Worm (Caenorhabditis elegans): ENCODE data around the gene dnj-18.

The dnj-18 gene

ce11 chrIII:4731295-4731988 is 33.5 kb downstream of the dnj-18 start, which contains the start of gene F17C8.3:
TSS of gene F17C8.3 (plus strand) at chrIII:4731938.
- TF ChIP-seq unc-120 (tag; optimal IDR thresholded peaks at IDR 0.05; ENCODE audit: poor library complexity, severe bottlenecking) (peak; percentile 26), nhr-2 (tag; optimal IDR thresholded peaks at IDR 0.05) (no peak), mab-5 (tag; optimal IDR thresholded peaks at IDR 0.05) (no peak), ztf-11 (tag; optimal IDR thresholded peaks at IDR 0.05) (no peak), hlh-1 (tag; optimal IDR thresholded peaks at IDR 0.05) (peak; percentile 69)

- no peak for TF ChIP-seq nhr-12 (tag; optimal IDR thresholded peaks at IDR 0.05)
- no peak for TF ChIP-seq unc-120 (tag; optimal IDR thresholded peaks at IDR 0.05; ENCODE audit: poor library complexity, severe bottlenecking)
- no peak for TF ChIP-seq drap-1 (GFP tag; optimal IDR thresholded peaks at IDR 0.05)
- TF ChIP-seq unc-62 (GFP tag; optimal IDR thresholded peaks at IDR 0.05) = no peak
- no peak for TF ChIP-seq zip-8 (tag; optimal IDR thresholded peaks at IDR 0.05)
- no peak for TF ChIP-seq nhr-237 (tag; optimal IDR thresholded peaks at IDR 0.05)
- no peak for TF ChIP-seq ceh-39 (tag; optimal IDR thresholded peaks at IDR 0.05)
- TF ChIP-seq nhr-76 (tag; optimal IDR thresholded peaks at IDR 0.05) = no peak
- no peak for TF ChIP-seq snpc-4 (tag; optimal IDR thresholded peaks at IDR 0.05)
- TF ChIP-seq elt-1 (tag; optimal IDR thresholded peaks at IDR 0.05; ENCODE audit: borderline replicate concordance, insufficient read depth) = no peak
These were observed 36.1 kb downstream of the dnj-18 start, which contains the start of gene F17C8.9 for ce11 chrIII:4734056-4734455. TSS of gene F17C8.9 (plus strand) at chrIII:4734356.

DNA sequence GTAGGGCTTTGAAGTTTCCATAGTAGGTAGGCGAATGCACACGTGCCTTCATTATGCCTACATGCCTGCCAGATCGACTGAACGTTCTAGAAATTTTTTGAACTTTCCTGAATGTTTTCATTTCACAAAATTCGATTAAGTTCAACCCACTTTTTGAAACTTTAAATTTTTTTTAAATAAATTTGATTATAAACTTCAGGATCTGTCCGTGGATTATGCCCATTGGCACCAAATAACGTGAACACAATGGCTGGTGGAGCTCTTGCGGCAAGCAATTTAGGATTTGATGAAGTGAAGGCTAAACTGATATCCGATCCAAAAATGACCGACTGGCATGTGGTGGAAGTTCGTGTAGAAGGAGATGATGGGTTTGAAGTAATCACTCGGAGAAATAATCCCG is 37.5 kb downstream of the dnj-18 start, which contains the start of gene F17C8.7:
TSS of gene F17C8.7 (plus strand) at position 301 of the 400 bp plus-strand sequence.
- TF ChIP-seq lsy-2 (tag; optimal IDR thresholded peaks at IDR 0.05) = no peak
- TF ChIP-seq elt-1 (tag; optimal IDR thresholded peaks at IDR 0.05; ENCODE audit: borderline replicate concordance, insufficient read depth) = no peak
- TF ChIP-seq zip-8 (tag; optimal IDR thresholded peaks at IDR 0.05) = no peak
- TF ChIP-seq hlh-1 (tag; optimal IDR thresholded peaks at IDR 0.05) = no peak
- TF ChIP-seq lin-32 (GFP tag; optimal IDR thresholded peaks at IDR 0.05) = no peak
- no peak for TF ChIP-seq unc-39 (tag; optimal IDR thresholded peaks at IDR 0.05)
- TF ChIP-seq lin-13 (tag; optimal IDR thresholded peaks at IDR 0.05) = no peak
- no peak for TF ChIP-seq bed-3 (GFP tag; optimal IDR thresholded peaks at IDR 0.05)
- TF ChIP-seq nhr-76 (tag; optimal IDR thresholded peaks at IDR 0.05) = no peak
- no peak for TF ChIP-seq cnd-1 (tag; optimal IDR thresholded peaks at IDR 0.05)
- no peak for TF ChIP-seq ceh-39 (tag; optimal IDR thresholded peaks at IDR 0.05)
- TF ChIP-seq ces-1 (GFP tag; optimal IDR thresholded peaks at IDR 0.05) = no peak
- TF ChIP-seq elt-3 (tag; optimal IDR thresholded peaks at IDR 0.05) = no peak
- TF ChIP-seq tbx-8 (GFP tag; optimal IDR thresholded peaks at IDR 0.05) = no peak
- no peak for TF ChIP-seq nhr-2 (tag; optimal IDR thresholded peaks at IDR 0.05)
- no peak for TF ChIP-seq M03D4.4 (tag; optimal IDR thresholded peaks at IDR 0.05)

ce11 chrIII:4739975-4740374 is 42.1 kb downstream of the dnj-18 start, which contains the start of gene ras-2:
TSS of gene ras-2 (minus strand) at chrIII:4740075.
- no peak for TF ChIP-seq unc-39 (tag; optimal IDR thresholded peaks at IDR 0.05)
- TF ChIP-seq ces-1 (GFP tag; optimal IDR thresholded peaks at IDR 0.05) = no peak
- TF ChIP-seq tbx-8 (GFP tag; optimal IDR thresholded peaks at IDR 0.05) = no peak
- no peak for TF ChIP-seq ceh-43 (GFP tag; optimal IDR thresholded peaks at IDR 0.05)
- no peak for TF ChIP-seq ham-2 (GFP tag; optimal IDR thresholded peaks at IDR 0.05)
- TF ChIP-seq ztf-11 (tag; optimal IDR thresholded peaks at IDR 0.05) = no peak
- no peak for TF ChIP-seq nhr-237 (tag; optimal IDR thresholded peaks at IDR 0.05)
- no peak for TF ChIP-seq ceh-83 (GFP tag; optimal IDR thresholded peaks at IDR 0.05)
- no peak for TF ChIP-seq elt-3 (tag; optimal IDR thresholded peaks at IDR 0.05)
- TF ChIP-seq sem-2 (GFP tag; optimal IDR thresholded peaks at IDR 0.05) = no peak
- no peak for TF ChIP-seq nhr-76 (tag; optimal IDR thresholded peaks at IDR 0.05)

DNA sequence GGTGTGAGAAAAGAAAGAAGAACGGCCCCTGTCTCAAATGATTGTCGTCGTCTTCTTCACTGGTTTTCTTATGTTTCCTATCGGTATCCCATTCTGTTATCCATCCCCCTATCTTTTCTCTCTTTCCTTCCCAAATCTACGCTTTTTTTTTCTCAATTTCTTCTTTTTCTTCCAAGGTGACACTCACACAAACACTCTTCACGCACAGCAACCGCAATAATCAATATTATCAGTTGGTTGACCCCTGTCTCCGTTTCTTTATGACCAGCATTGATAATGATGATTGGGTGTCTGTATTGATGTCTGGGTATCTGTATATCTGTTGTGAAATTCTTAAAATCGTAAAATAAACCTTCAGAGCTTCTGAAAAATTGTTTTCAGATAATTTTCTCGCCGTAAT is 42.9 kb downstream of the dnj-18 start:
- TF ChIP-seq ztf-11 (tag; optimal IDR thresholded peaks at IDR 0.05) (no peak), mep-1 (tag; optimal IDR thresholded peaks at IDR 0.05) (no peak), drap-1 (GFP tag; optimal IDR thresholded peaks at IDR 0.05) (no peak), nhr-76 (tag; optimal IDR thresholded peaks at IDR 0.05) (no peak), pha-4 (tag; optimal IDR thresholded peaks at IDR 0.05) (no peak), mls-2 (tag; optimal IDR thresholded peaks at IDR 0.05) (no peak), lsy-2 (tag; optimal IDR thresholded peaks at IDR 0.05) (no peak), sptf-1 (tag; optimal IDR thresholded peaks at IDR 0.05) (no peak), flh-1 (GFP tag; optimal IDR thresholded peaks at IDR 0.05) (no peak), sem-2 (GFP tag; optimal IDR thresholded peaks at IDR 0.05) (no peak), zip-8 (tag; optimal IDR thresholded peaks at IDR 0.05) (no peak), ces-1 (GFP tag; optimal IDR thresholded peaks at IDR 0.05) (no peak), nhr-28 (tag; optimal IDR thresholded peaks at IDR 0.05) (no peak), cnd-1 (tag; optimal IDR thresholded peaks at IDR 0.05) (no peak), tbx-8 (GFP tag; optimal IDR thresholded peaks at IDR 0.05) (no peak), snpc-4 (tag; optimal IDR thresholded peaks at IDR 0.05) (no peak), blmp-1 (tag; optimal IDR thresholded peaks at IDR 0.05) (no peak)

Measured in whole organism, mixed stage, embryonic.